Fruit fly (Drosophila melanogaster) whole organism, embryonic: ENCODE results near the gene CG42674.

Experiments
- Antp ChIP-seq: fragments of 200-800 bp; sonication (Bioruptor generic); optimal IDR thresholded peaks from 3 replicates; lab custom pipeline; 2016; ENCODE audit warnings: missing biosample characterization, missing genetic modification characterization
- Bgb ChIP-seq: fragments of 200-800 bp; sonication (Bioruptor generic); IDR thresholded peaks from 2 replicates; pipeline ENCODE4 v1.3.6; 2022; ENCODE audit warnings: missing biosample characterization, missing genetic modification characterization; ENCODE audit not compliant: partially characterized antibody
- Bteb2 ChIP-seq: fragments of 200-800 bp; sonication (Bioruptor generic); optimal IDR thresholded peaks from 2 replicates; lab custom pipeline; 2016; ENCODE audit warnings: missing biosample characterization, missing genetic modification characterization
- CG11696 ChIP-seq: fragments of 200-800 bp; sonication (Bioruptor generic); IDR thresholded peaks from 2 replicates; pipeline ENCODE4 v1.3.6; 2022; ENCODE audit warnings: missing biosample characterization, missing genetic modification characterization
- CG13287 ChIP-seq: fragments of 200-800 bp; sonication (Bioruptor generic); IDR thresholded peaks from 2 replicates; pipeline ENCODE4 v1.3.6; 2022; ENCODE audit warnings: missing biosample characterization, missing genetic modification characterization; ENCODE audit not compliant: partially characterized antibody
- CG13424 ChIP-seq: fragments of 200-800 bp; sonication (Bioruptor generic); optimal IDR thresholded peaks from 2 replicates; lab custom pipeline; 2019; ENCODE audit warnings: missing biosample characterization, mild to moderate bottlenecking, missing genetic modification characterization, moderate library complexity
- CG15514 ChIP-seq: fragments of 200-800 bp; sonication (Bioruptor generic); optimal IDR thresholded peaks from 3 replicates; lab custom pipeline; 2017; ENCODE audit warnings: missing biosample characterization, missing genetic modification characterization, mild to moderate bottlenecking, moderate library complexity, missing genetic modification reagents
- CG15601 ChIP-seq: fragments of 200-800 bp; sonication (Bioruptor generic); optimal IDR thresholded peaks from 3 replicates; lab custom pipeline; 2019; ENCODE audit warnings: missing biosample characterization, mild to moderate bottlenecking, missing genetic modification characterization, moderate library complexity
- CG15696 ChIP-seq: fragments of 200-800 bp; sonication (Bioruptor generic); optimal IDR thresholded peaks from 2 replicates; lab custom pipeline; 2019; ENCODE audit warnings: missing biosample characterization, mild to moderate bottlenecking, missing genetic modification characterization, moderate library complexity
- CG17328 ChIP-seq: fragments of 200-800 bp; sonication (Bioruptor generic); IDR thresholded peaks from 2 replicates; pipeline ENCODE4 v1.3.6; 2022; ENCODE audit warnings: missing biosample characterization, missing genetic modification characterization
- CG17612 ChIP-seq: fragments of 200-800 bp; sonication (Bioruptor generic); IDR thresholded peaks from 2 replicates; pipeline ENCODE4 v1.3.6; 2022; ENCODE audit warnings: missing biosample characterization, missing genetic modification characterization
- CG1832 ChIP-seq: fragments of 200-800 bp; sonication (Bioruptor generic); optimal IDR thresholded peaks from 2 replicates; lab custom pipeline; 2017; ENCODE audit warnings: missing biosample characterization, mild to moderate bottlenecking, missing genetic modification characterization, inconsistent platforms
- CG18599 ChIP-seq: fragments of 200-800 bp; sonication (Bioruptor generic); optimal IDR thresholded peaks from 3 replicates; lab custom pipeline; 2017; ENCODE audit warnings: missing biosample characterization, missing genetic modification characterization, mild to moderate bottlenecking, moderate library complexity, missing genetic modification reagents
- CG18619 ChIP-seq: fragments of 200-800 bp; sonication (Bioruptor generic); optimal IDR thresholded peaks from 3 replicates; lab custom pipeline; 2017; ENCODE audit warnings: missing biosample characterization, mild to moderate bottlenecking, missing genetic modification characterization
- CG4328 ChIP-seq: fragments of 200-800 bp; sonication (Bioruptor generic); optimal IDR thresholded peaks from 3 replicates; lab custom pipeline; 2017; ENCODE audit warnings: missing biosample characterization, missing genetic modification reagents, missing genetic modification characterization
- CG8290 ChIP-seq, 3 experiments: fragments of 200-800 bp; sonication (Bioruptor generic); optimal IDR thresholded peaks; 2 replicates each; lab custom pipeline; 2016 to 2019; ENCODE audit warnings: missing biosample characterization in 3 of 3, missing genetic modification characterization in 3 of 3, mild to moderate bottlenecking in 2 of 3, moderate library complexity in 1 of 3
- CG8944 ChIP-seq: fragments of 200-800 bp; sonication (Bioruptor generic); optimal IDR thresholded peaks from 3 replicates; lab custom pipeline; 2016; ENCODE audit warnings: missing biosample characterization, missing genetic modification characterization
- CG9215 ChIP-seq: fragments of 200-800 bp; sonication (Bioruptor generic); IDR thresholded peaks from 2 replicates; pipeline ENCODE4 v1.3.6; 2022; ENCODE audit warnings: missing biosample characterization, missing genetic modification characterization
- CG9797 ChIP-seq: fragments of 200-800 bp; sonication (Bioruptor generic); optimal IDR thresholded peaks from 3 replicates; lab custom pipeline; 2018; ENCODE audit warnings: missing biosample characterization, mild to moderate bottlenecking, missing genetic modification characterization
- Camta ChIP-seq: fragments of 200-800 bp; sonication (Bioruptor generic); optimal IDR thresholded peaks from 2 replicates; lab custom pipeline; 2016; ENCODE audit warnings: missing biosample characterization, missing genetic modification characterization
- Dip2 ChIP-seq: fragments of 200-800 bp; sonication (Bioruptor generic); IDR thresholded peaks from 2 replicates; pipeline ENCODE4 v1.3.6; 2022; ENCODE audit warnings: missing biosample characterization, missing genetic modification characterization
- Ets65A ChIP-seq: fragments of 200-800 bp; sonication (Bioruptor generic); peaks from one replicate; lab custom pipeline; 2016; ENCODE audit warnings: missing biosample characterization, missing genetic modification characterization
- Ets97D ChIP-seq: fragments of 200-800 bp; sonication (Bioruptor generic); optimal IDR thresholded peaks from 3 replicates; lab custom pipeline; 2016; ENCODE audit warnings: missing biosample characterization, missing genetic modification characterization
- HmgZ ChIP-seq: fragments of 200-800 bp; sonication (Bioruptor generic); optimal IDR thresholded peaks from 2 replicates; lab custom pipeline; 2018; ENCODE audit warnings: missing biosample characterization, mild to moderate bottlenecking, missing genetic modification characterization
- Hr51 ChIP-seq, 2 experiments: fragments of 200-800 bp; sonication (Bioruptor generic); optimal IDR thresholded peaks; 2 replicates in 1 of 2; 3 replicates in 1 of 2; lab custom pipeline; 2016 to 2018; ENCODE audit warnings: missing biosample characterization in 2 of 2, missing genetic modification characterization in 2 of 2, mild to moderate bottlenecking in 1 of 2, moderate library complexity in 1 of 2
- Myb ChIP-seq: fragments of 200-800 bp; sonication (Bioruptor generic); optimal IDR thresholded peaks from 2 replicates; lab custom pipeline; 2016; ENCODE audit warnings: missing biosample characterization, missing genetic modification characterization
- NfI ChIP-seq: fragments of 200-800 bp; sonication (Bioruptor generic); optimal IDR thresholded peaks from 3 replicates; lab custom pipeline; 2018; ENCODE audit warnings: missing biosample characterization, mild to moderate bottlenecking, missing genetic modification characterization, moderate library complexity
- Sry-β ChIP-seq: fragments of 200-800 bp; sonication (Bioruptor generic); optimal IDR thresholded peaks from 2 replicates; lab custom pipeline; 2018; ENCODE audit warnings: missing biosample characterization, mild to moderate bottlenecking, missing genetic modification characterization, moderate library complexity
- Vsx1 ChIP-seq: fragments of 200-800 bp; sonication (Bioruptor generic); optimal IDR thresholded peaks from 2 replicates; lab custom pipeline; 2017; ENCODE audit warnings: missing biosample characterization, mild to moderate bottlenecking, missing genetic modification characterization, missing genetic modification reagents
- ac ChIP-seq: fragments of 200-800 bp; sonication (Bioruptor generic); optimal IDR thresholded peaks from 3 replicates; lab custom pipeline; 2017; ENCODE audit warnings: missing biosample characterization, mild to moderate bottlenecking, missing genetic modification characterization
- amos ChIP-seq: fragments of 200-800 bp; sonication (Bioruptor generic); IDR thresholded peaks from 2 replicates; pipeline ENCODE4 v1.3.6; 2022; ENCODE audit warnings: missing biosample characterization, missing genetic modification characterization; ENCODE audit not compliant: partially characterized antibody
- ato ChIP-seq: fragments of 200-800 bp; sonication (Bioruptor generic); IDR thresholded peaks from 2 replicates; pipeline ENCODE4 v1.3.6; 2022; ENCODE audit warnings: missing biosample characterization, missing genetic modification characterization; ENCODE audit not compliant: partially characterized antibody
- bcd ChIP-seq: fragments of 200-800 bp; sonication (Bioruptor generic); optimal IDR thresholded peaks from 2 replicates; lab custom pipeline; 2017; ENCODE audit warnings: missing biosample characterization, mild to moderate bottlenecking, missing genetic modification characterization
- cad ChIP-seq: fragments of >200 bp; optimal IDR thresholded peaks from 2 replicates; lab custom pipeline; 2017; ENCODE audit warnings: missing biosample characterization, missing genetic modification characterization
- dati ChIP-seq: fragments of 200-800 bp; sonication (Bioruptor generic); IDR thresholded peaks from 2 replicates; pipeline ENCODE4 v1.3.6; 2022; ENCODE audit warnings: missing biosample characterization, missing genetic modification characterization
- gcm ChIP-seq: fragments of 200-800 bp; sonication (Bioruptor generic); optimal IDR thresholded peaks from 2 replicates; lab custom pipeline; 2019; ENCODE audit warnings: missing biosample characterization, mild to moderate bottlenecking, missing genetic modification characterization, moderate library complexity
- grn ChIP-seq: fragments of 200-800 bp; sonication (Bioruptor generic); optimal IDR thresholded peaks from 3 replicates; lab custom pipeline; 2017; ENCODE audit warnings: missing biosample characterization, missing genetic modification characterization
- maf-S ChIP-seq: fragments of 200-800 bp; sonication (Bioruptor generic); optimal IDR thresholded peaks from 2 replicates; lab custom pipeline; 2016; ENCODE audit warnings: missing biosample characterization, missing genetic modification characterization
- nerfin-2 ChIP-seq: fragments of 200-800 bp; sonication (Bioruptor generic); IDR thresholded peaks from 2 replicates; pipeline ENCODE4 v1.3.6; 2022; ENCODE audit warnings: missing biosample characterization, missing genetic modification characterization; ENCODE audit not compliant: partially characterized antibody
- p53 ChIP-seq: fragments of 200-800 bp; sonication (Bioruptor generic); optimal IDR thresholded peaks from 2 replicates; lab custom pipeline; 2016; ENCODE audit warnings: missing biosample characterization, missing genetic modification characterization
- peb ChIP-seq: fragments of 200-800 bp; sonication (Bioruptor generic); IDR thresholded peaks from 2 replicates; pipeline ENCODE4 v1.3.6; 2022; ENCODE audit warnings: missing biosample characterization, missing genetic modification characterization
- pfk ChIP-seq: fragments of 200-800 bp; sonication (Bioruptor generic); optimal IDR thresholded peaks from 2 replicates; lab custom pipeline; 2018; ENCODE audit warnings: missing biosample characterization, mild to moderate bottlenecking, missing genetic modification characterization, moderate library complexity
- seq ChIP-seq: fragments of 200-800 bp; sonication (Bioruptor generic); IDR thresholded peaks from 2 replicates; pipeline ENCODE4 v1.3.6; 2022; ENCODE audit warnings: missing biosample characterization, missing genetic modification characterization
- sob ChIP-seq: fragments of 200-800 bp; sonication (Bioruptor generic); IDR thresholded peaks from 2 replicates; pipeline ENCODE4 v1.3.6; 2022; ENCODE audit warnings: missing biosample characterization, missing genetic modification characterization
- tio ChIP-seq: fragments of 200-800 bp; sonication (Bioruptor generic); optimal IDR thresholded peaks from 2 replicates; lab custom pipeline; 2017; ENCODE audit warnings: missing biosample characterization, missing genetic modification characterization, inconsistent platforms
- yki ChIP-seq: fragments of >200 bp; optimal IDR thresholded peaks from 3 replicates; lab custom pipeline; 2018
- zf30C ChIP-seq: fragments of 200-800 bp; sonication (Bioruptor generic); optimal IDR thresholded peaks from 3 replicates; lab custom pipeline; 2018; ENCODE audit warnings: missing biosample characterization, mild to moderate bottlenecking, missing genetic modification characterization

Gene CG42674

dm6 chr3L:20241987-20242982 is 44.2 kb upstream of the CG42674 start (continued):
- TF ChIP-seq peb (GFP tag; lab: Robert Waterston, UW) = 0 out of 2 replicates have a peak, but pooled peaks have one; percentile 46
- no peak for TF ChIP-seq yki
- peak; percentile 51 for TF ChIP-seq CG4328
- TF ChIP-seq sob (GFP tag; lab: Robert Waterston, UW) = peak; percentile 66
- peak; percentile 77 for TF ChIP-seq CG13287
- TF ChIP-seq dati (GFP tag; lab: Robert Waterston, UW) = no peak
- peak; percentile 53 for TF ChIP-seq CG15601 (tag; lab: Kevin White, UChicago)
- TF ChIP-seq HmgZ (tag; lab: Kevin White, UChicago) = peak; percentile 9
- TF ChIP-seq CG8290 (GFP tag; optimal IDR thresholded peaks at IDR 0.05; lab: Kevin White, UChicago) = no peak
- peak in 1 of 2 experiments; percentile 48 for TF ChIP-seq CG8290 (tag; optimal IDR thresholded peaks at IDR 0.05; lab: Kevin White, UChicago)
- TF ChIP-seq nerfin-2 (GFP tag; lab: Robert Waterston, UW) = peak; percentile 43
- TF ChIP-seq CG9797 (GFP tag; lab: Kevin White, UChicago) = no peak
- TF ChIP-seq ato (GFP tag; lab: Robert Waterston, UW) = no peak
- peak; percentile 78 for TF ChIP-seq amos (GFP tag; lab: Robert Waterston, UW)
- peak; percentile 71 for TF ChIP-seq CG18599 (GFP tag; lab: Kevin White, UChicago)
- TF ChIP-seq Antp (GFP tag; lab: Kevin White, UChicago) = no peak
- TF ChIP-seq CG11696 (GFP tag; lab: Robert Waterston, UW) = 0 out of 2 replicates have a peak, but pooled peaks have one; percentile 40
- peak; percentile 99 for TF ChIP-seq CG15514 (GFP tag; lab: Kevin White, UChicago)
- peak; percentile 28 for TF ChIP-seq cad (GFP tag; lab: Kevin White, UChicago)
- peak; percentile 83 for TF ChIP-seq gcm (GFP tag; lab: Kevin White, UChicago)
- TF ChIP-seq zf30C (GFP tag; lab: Kevin White, UChicago) = no peak
- TF ChIP-seq Bgb (GFP tag; lab: Robert Waterston, UW) = peak; percentile 68
- peak; percentile 48; the same call in 1 of the 2 replicates for TF ChIP-seq CG9215 (GFP tag; lab: Robert Waterston, UW)
- TF ChIP-seq NfI (GFP tag; lab: Kevin White, UChicago) = peak; percentile 71
- TF ChIP-seq Bteb2 (GFP tag; lab: Kevin White, UChicago) = no peak
- TF ChIP-seq Vsx1 (GFP tag; lab: Kevin White, UChicago) = no peak
- TF ChIP-seq ac (GFP tag; lab: Kevin White, UChicago) = no peak
- TF ChIP-seq CG18619 (GFP tag; lab: Kevin White, UChicago) = peak; percentile 53
- TF ChIP-seq grn (GFP tag; lab: Kevin White, UChicago) = no peak
- no peak for TF ChIP-seq CG1832 (GFP tag; lab: Kevin White, UChicago)
- TF ChIP-seq CG17328 (GFP tag; lab: Robert Waterston, UW) = peak; percentile 22; the same call in 1 of the 2 replicates
- TF ChIP-seq Hr51 (GFP tag; optimal IDR thresholded peaks at IDR 0.05; lab: Kevin White, UChicago) = peak in 1 of 2 experiments; percentile 73
- no peak for TF ChIP-seq maf-S (GFP tag; lab: Kevin White, UChicago)
- peak; percentile 65 for TF ChIP-seq bcd
- peak; percentile 93 for TF ChIP-seq Ets65A
- no peak for TF ChIP-seq Sry-β (GFP tag; lab: Kevin White, UChicago)
- no peak for TF ChIP-seq seq (GFP tag; lab: Robert Waterston, UW)
- no peak for TF ChIP-seq CG15696 (tag; lab: Kevin White, UChicago)
- TF ChIP-seq CG13424 (tag; lab: Kevin White, UChicago) = peak; percentile 75
- TF ChIP-seq tio (GFP tag; lab: Kevin White, UChicago) = peak; percentile 29
- no peak for TF ChIP-seq pfk (GFP tag; lab: Kevin White, UChicago)
- no peak for TF ChIP-seq Camta (GFP tag; lab: Kevin White, UChicago)
- TF ChIP-seq p53 (GFP tag; lab: Kevin White, UChicago) = no peak
- TF ChIP-seq Myb (GFP tag; lab: Kevin White, UChicago) = no peak
- TF ChIP-seq CG8944 (GFP tag; lab: Kevin White, UChicago) = peak; percentile 11
- TF ChIP-seq Dip2 (GFP tag; lab: Robert Waterston, UW) = no peak
- TF ChIP-seq CG17612 (GFP tag; lab: Robert Waterston, UW) = peak; percentile 29; the same call in 1 of the 2 replicates
- peak; percentile 5 for TF ChIP-seq Ets97D
